Worm (Caenorhabditis elegans) whole organism, L3 larva: Measurements from ENCODE around the gene egl-4.

Experiments used
- R02D3.7 ChIP-seq: fragments of 150-350 bp; optimal IDR thresholded peaks from 2 replicates; lab custom pipeline; 2014; ENCODE audit warnings: missing biosample characterization, missing genetic modification characterization
- ama-1 ChIP-seq: fragments of 150-350 bp; optimal IDR thresholded peaks from 2 replicates; lab custom pipeline; 2018
- egl-27 ChIP-seq: sonication (generic microtip); optimal IDR thresholded peaks from 4 replicates; lab custom pipeline; 2017; ENCODE audit warnings: missing biosample characterization, missing genetic modification reagents, missing genetic modification characterization
- elt-2 ChIP-seq: sonication (generic microtip); optimal IDR thresholded peaks from 2 replicates; lab custom pipeline; 2016; ENCODE audit warnings: missing genetic modification reagents, mild to moderate bottlenecking, missing genetic modification characterization, missing compliant biosample characterization
- fkh-10 ChIP-seq: sonication (generic microtip); optimal IDR thresholded peaks from 2 replicates; lab custom pipeline; 2017; ENCODE audit warnings: missing biosample characterization, missing genetic modification reagents, missing genetic modification characterization
- lin-15B ChIP-seq: fragments of 150-350 bp; optimal IDR thresholded peaks from 2 replicates; lab custom pipeline; 2014; ENCODE audit warnings: missing biosample characterization, missing genetic modification characterization
- nhr-11 ChIP-seq: fragments of 150-350 bp; optimal IDR thresholded peaks from 2 replicates; lab custom pipeline; 2014; ENCODE audit warnings: missing biosample characterization, missing genetic modification characterization
- nhr-28 ChIP-seq: fragments of 150-350 bp; optimal IDR thresholded peaks from 2 replicates; lab custom pipeline; 2014; ENCODE audit warnings: missing biosample characterization, missing genetic modification characterization
- pqm-1 ChIP-seq: fragments of 150-350 bp; optimal IDR thresholded peaks from 2 replicates; lab custom pipeline; 2017; ENCODE audit warnings: missing biosample characterization, missing genetic modification characterization, inconsistent platforms
- sea-2 ChIP-seq: fragments of 150-350 bp; sonication (generic microtip); optimal IDR thresholded peaks from 4 replicates; lab custom pipeline; 2014; ENCODE audit warnings: missing biosample characterization, missing genetic modification reagents, missing genetic modification characterization
- skn-1 ChIP-seq: fragments of 150-350 bp; optimal IDR thresholded peaks from 2 replicates; lab custom pipeline; 2014; ENCODE audit warnings: missing biosample characterization, missing genetic modification characterization
- snpc-4 ChIP-seq: fragments of 150-350 bp; optimal IDR thresholded peaks from 2 replicates; lab custom pipeline; 2014; ENCODE audit warnings: missing biosample characterization, missing genetic modification characterization
- ztf-4 ChIP-seq: fragments of 150-350 bp; optimal IDR thresholded peaks from 2 replicates; lab custom pipeline; 2014; ENCODE audit warnings: missing biosample characterization, missing genetic modification characterization

- TF ChIP-seq pqm-1 (tag; lab: Kevin White, UChicago) (no peak), fkh-10 (GFP tag; lab: Kevin White, UChicago) (no peak), R02D3.7 (tag; lab: Kevin White, UChicago) (no peak), sea-2 (no peak), skn-1 (no peak), snpc-4 (no peak), ama-1 (no peak), lin-15B (no peak), egl-27 (tag; lab: Kevin White, UChicago) (no peak), nhr-11 (tag; lab: Kevin White, UChicago) (no peak), elt-2 (tag; lab: Kevin White, UChicago) (no peak), nhr-28 (no peak), ztf-4 (tag; lab: Kevin White, UChicago) (no peak)
Observed at ce11 chrIV:1906697-1907096, 58.8 kb downstream of the egl-4 start.
